Worm (Caenorhabditis elegans) whole organism, early embryonic: ENCODE results near the gene coq-2.
"Not testable (repeated sequence)": the region's sequence is repeated elsewhere in the genome, so short reads cannot be mapped to it uniquely, and the experiment has no call there.

ENCODE experiments used
- B0310.2 ChIP-seq: sonication (generic microtip); optimal IDR thresholded peaks from 2 replicates; lab custom pipeline; 2016; ENCODE audit warnings: mild to moderate bottlenecking, missing genetic modification characterization, missing compliant biosample characterization
- F13C5.2 ChIP-seq: sonication (generic microtip); optimal IDR thresholded peaks from 2 replicates; lab custom pipeline; 2017; ENCODE audit warnings: mild to moderate bottlenecking, missing genetic modification characterization, inconsistent platforms, missing compliant biosample characterization
- aly-1 ChIP-seq: sonication (generic microtip); optimal IDR thresholded peaks from 2 replicates; lab custom pipeline; 2016; ENCODE audit warnings: missing genetic modification characterization, missing compliant biosample characterization
- ama-1 ChIP-seq: fragments of 150-350 bp; optimal IDR thresholded peaks from 2 replicates; lab custom pipeline; 2014
- ceh-13 ChIP-seq: fragments of 200-800 bp; sonication (Bioruptor generic); optimal IDR thresholded peaks from 2 replicates; lab custom pipeline; 2018; ENCODE audit warnings: mild to moderate bottlenecking, missing genetic modification characterization, missing compliant biosample characterization
- ceh-36 ChIP-seq: sonication (generic microtip); optimal IDR thresholded peaks from 2 replicates; lab custom pipeline; 2016; ENCODE audit warnings: missing genetic modification characterization, inconsistent platforms, missing compliant biosample characterization
- ets-7 ChIP-seq: sonication (generic microtip); optimal IDR thresholded peaks from 2 replicates; lab custom pipeline; 2016; ENCODE audit warnings: missing genotype, missing genetic modification characterization, missing compliant biosample characterization
- flt-1 ChIP-seq: fragments of 200-800 bp; sonication (Bioruptor generic); IDR thresholded peaks from 2 replicates; pipeline ENCODE4 v1.3.6; 2022; ENCODE audit warnings: missing genetic modification characterization, missing compliant biosample characterization
- hmbx-1 ChIP-seq: sonication (generic microtip); optimal IDR thresholded peaks from 2 replicates; lab custom pipeline; 2016; ENCODE audit warnings: mild to moderate bottlenecking, missing genetic modification characterization, missing compliant biosample characterization
- hmg-4 ChIP-seq: fragments of 200-800 bp; sonication (Bioruptor generic); optimal IDR thresholded peaks from 2 replicates; lab custom pipeline; 2018; ENCODE audit warnings: mild to moderate bottlenecking, missing genetic modification characterization, missing compliant biosample characterization
- hnd-1 ChIP-seq: sonication (generic microtip); optimal IDR thresholded peaks from 2 replicates; lab custom pipeline; 2016; ENCODE audit warnings: missing genetic modification characterization, missing compliant biosample characterization
- pes-1 ChIP-seq: fragments of 200-800 bp; sonication (Bioruptor generic); IDR thresholded peaks from 2 replicates; pipeline ENCODE4 v1.3.6; 2022; ENCODE audit warnings: missing genetic modification reagents, missing genetic modification characterization, missing compliant biosample characterization
- scrt-1 ChIP-seq: fragments of 200-800 bp; sonication (Bioruptor generic); IDR thresholded peaks from 2 replicates; pipeline ENCODE4 v1.3.6; 2022; ENCODE audit warnings: missing genetic modification characterization, missing compliant biosample characterization
- sea-1 ChIP-seq: fragments of 200-800 bp; sonication (Bioruptor generic); conservative IDR thresholded peaks from 2 replicates; pipeline ENCODE4 v1.3.6; 2022; ENCODE audit warnings: missing genetic modification characterization, missing compliant biosample characterization
- tbx-11 ChIP-seq: fragments of 200-800 bp; sonication (Bioruptor generic); IDR thresholded peaks from 2 replicates; pipeline ENCODE4 v1.3.6; 2022; ENCODE audit warnings: missing genetic modification characterization, missing compliant biosample characterization
- tbx-37 ChIP-seq: fragments of 200-800 bp; sonication (Bioruptor generic); conservative IDR thresholded peaks from 2 replicates; pipeline ENCODE4 v1.3.6; 2022; ENCODE audit warnings: missing genetic modification reagents, missing genetic modification characterization, missing compliant biosample characterization
- tra-4 ChIP-seq: sonication (generic microtip); optimal IDR thresholded peaks from 2 replicates; lab custom pipeline; 2017; ENCODE audit warnings: missing genetic modification characterization, missing compliant biosample characterization

Gene coq-2

DNA sequence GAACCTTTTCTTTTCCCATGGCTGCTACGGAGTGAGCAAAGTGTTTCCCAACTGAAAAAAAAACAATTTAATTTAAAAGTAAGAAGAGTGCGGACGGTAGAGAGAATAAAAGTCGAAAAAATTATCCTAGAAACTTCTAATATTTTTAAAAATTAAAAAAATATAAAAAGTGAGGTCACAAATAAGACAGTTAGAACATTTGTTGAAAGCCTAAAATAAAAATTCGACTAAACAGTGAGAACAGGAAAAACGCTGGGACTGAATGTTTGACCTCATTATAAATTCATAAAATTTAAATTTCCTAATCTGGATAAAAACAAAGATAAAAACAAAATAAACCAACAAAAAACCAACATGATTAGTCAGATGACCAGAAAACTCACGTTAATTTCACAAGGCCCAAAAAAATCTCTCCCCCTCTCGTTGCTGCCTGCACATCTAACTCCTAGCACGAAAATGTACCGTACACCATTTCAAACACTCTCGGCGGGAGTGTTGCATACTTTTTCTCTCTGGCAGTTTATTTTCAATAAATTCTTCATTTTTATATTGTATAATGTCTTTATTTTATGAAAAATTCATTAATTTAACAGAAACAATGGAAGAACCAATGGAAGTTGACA is 36.0 kb downstream of the coq-2 start, which contains the start of the genes eef-1A.1 and rfc-4:
Gene eef-1A.1, minus strand, starts transcription at position 51 of the 623 bp plus-strand sequence.
Gene rfc-4, plus strand, starts transcription at position 592 of the 623 bp plus-strand sequence.
- TF ChIP-seq hnd-1 = peak; percentile 50
- TF ChIP-seq B0310.2 (tag; lab: Kevin White, UChicago) = no peak
- TF ChIP-seq hmbx-1 = peak; percentile 9
- no peak; the same call in 1 of the 2 replicates for TF ChIP-seq pes-1 (GFP tag; lab: Robert Waterston, UW)
- peak; percentile 7 for TF ChIP-seq ceh-36 (tag; lab: Kevin White, UChicago)
- TF ChIP-seq ceh-13 (GFP tag; lab: Kevin White, UChicago) = no peak
- peak; percentile 61 for TF ChIP-seq hmg-4 (GFP tag; lab: Kevin White, UChicago)
- peak; percentile 59 for TF ChIP-seq tbx-37 (GFP tag; lab: Robert Waterston, UW)
- TF ChIP-seq flt-1 = peak; percentile 84
- peak; percentile 89 for TF ChIP-seq F13C5.2 (tag; lab: Kevin White, UChicago)

- TF ChIP-seq ceh-36 (tag; lab: Kevin White, UChicago) = no peak
- no peak for TF ChIP-seq hnd-1
- TF ChIP-seq pes-1 (GFP tag; lab: Robert Waterston, UW) = no peak
- TF ChIP-seq tbx-11 (GFP tag; lab: Robert Waterston, UW) = no peak
- no peak for TF ChIP-seq ama-1 (lab: Kevin White, UChicago)
- TF ChIP-seq tra-4 (tag; lab: Kevin White, UChicago) = no peak
- no peak for TF ChIP-seq aly-1 (tag; lab: Kevin White, UChicago)
- no peak for TF ChIP-seq hmg-4 (GFP tag; lab: Kevin White, UChicago)
- TF ChIP-seq flt-1 = no peak
- no peak for TF ChIP-seq scrt-1 (GFP tag; lab: Robert Waterston, UW)
- TF ChIP-seq ets-7 = no peak
Measured at ce11 chrIII:6973682-6974081, 37.9 kb downstream of the coq-2 start, which contains the start of gene F31E3.2. F31E3.2 (plus strand) TSS chrIII:6973982.

DNA sequence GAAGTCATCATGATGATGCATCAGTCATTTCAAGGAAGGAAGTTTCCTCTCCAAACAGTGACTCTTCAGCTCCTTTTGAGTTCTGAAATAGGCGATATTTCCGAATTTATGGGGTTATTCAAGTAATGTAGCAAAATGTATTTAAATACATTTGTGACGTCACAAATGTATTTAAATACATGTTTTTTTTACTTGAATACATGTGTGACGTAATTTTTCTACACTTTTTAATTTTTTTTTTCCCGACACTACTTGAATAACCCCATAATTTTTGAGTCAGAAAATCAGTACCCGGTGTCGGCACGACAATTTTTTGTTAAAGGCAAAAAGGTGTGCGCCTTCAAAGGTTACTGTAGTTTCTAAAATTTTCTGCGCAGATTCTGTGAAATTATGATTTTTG is 39.2 kb downstream of the coq-2 start:
- TF ChIP-seq scrt-1 (GFP tag; lab: Robert Waterston, UW) (no peak), flt-1 (no peak), hnd-1 (no peak), ceh-13 (GFP tag; lab: Kevin White, UChicago) (no peak), pes-1 (GFP tag; lab: Robert Waterston, UW) (no peak), aly-1 (tag; lab: Kevin White, UChicago) (no peak), ceh-36 (tag; lab: Kevin White, UChicago) (no peak), tra-4 (tag; lab: Kevin White, UChicago) (no peak), hmg-4 (GFP tag; lab: Kevin White, UChicago) (no peak), sea-1 (GFP tag; lab: Robert Waterston, UW) (no peak), ets-7 (no peak), tbx-37 (GFP tag; lab: Robert Waterston, UW) (no peak), F13C5.2 (tag; lab: Kevin White, UChicago) (no peak), ama-1 (lab: Kevin White, UChicago) (no peak), B0310.2 (tag; lab: Kevin White, UChicago) (no peak), tbx-11 (GFP tag; lab: Robert Waterston, UW) (no peak)

- TF ChIP-seq hmg-4 (GFP tag; lab: Kevin White, UChicago) (peak; percentile 80), pes-1 (GFP tag; lab: Robert Waterston, UW) (no peak), scrt-1 (GFP tag; lab: Robert Waterston, UW) (0 out of 2 replicates have a peak, but pooled peaks have one; percentile 7), hnd-1 (no peak), ama-1 (lab: Kevin White, UChicago) (no peak), sea-1 (GFP tag; lab: Robert Waterston, UW) (no peak), B0310.2 (tag; lab: Kevin White, UChicago) (no peak), ets-7 (no peak), tbx-11 (GFP tag; lab: Robert Waterston, UW) (no peak)
Measured at ce11 chrIII:6978875-6979274, 43.1 kb downstream of the coq-2 start.

- TF ChIP-seq scrt-1 (GFP tag; lab: Robert Waterston, UW) (no peak), sea-1 (GFP tag; lab: Robert Waterston, UW) (no peak), tbx-37 (GFP tag; lab: Robert Waterston, UW) (no peak), F13C5.2 (tag; lab: Kevin White, UChicago) (no peak), aly-1 (tag; lab: Kevin White, UChicago) (no peak), ceh-13 (GFP tag; lab: Kevin White, UChicago) (no peak), hmg-4 (GFP tag; lab: Kevin White, UChicago) (no peak), ets-7 (no peak), ama-1 (lab: Kevin White, UChicago) (no peak), pes-1 (GFP tag; lab: Robert Waterston, UW) (no peak), flt-1 (no peak), hmbx-1 (no peak), tbx-11 (GFP tag; lab: Robert Waterston, UW) (no peak)
Measured at ce11 chrIII:6979584-6979983, 43.8 kb downstream of the coq-2 start, which contains the start of gene ceh-20. ceh-20 (plus strand) TSS chrIII:6979884.

DNA sequence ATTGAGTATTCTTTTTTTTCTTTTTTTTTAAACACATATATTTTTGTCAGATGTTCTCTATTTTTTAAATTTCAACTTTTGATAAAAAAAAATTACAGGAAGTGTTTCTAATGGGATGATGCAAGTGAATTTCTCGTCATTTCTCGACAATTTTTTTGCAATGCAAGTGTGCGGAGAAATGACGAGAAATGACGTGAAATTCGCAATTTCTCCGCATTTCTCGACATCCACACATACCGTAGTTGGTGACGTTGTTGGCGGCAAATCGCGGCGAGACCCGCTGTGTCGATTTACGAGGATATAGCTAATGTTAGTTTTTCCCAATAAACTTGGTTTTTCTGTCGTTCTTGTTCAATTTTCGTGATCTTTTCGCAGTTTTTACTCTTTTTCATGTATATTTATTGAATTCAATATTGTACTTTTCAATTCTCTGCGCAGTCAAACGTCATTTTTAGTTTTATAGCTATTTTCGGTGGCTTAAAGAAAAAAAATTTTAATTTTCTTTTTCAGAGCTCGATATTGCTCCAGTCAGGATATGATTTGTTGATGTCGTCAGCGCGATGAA is 46.3 kb downstream of the coq-2 start, which contains the start of gene F31E3.6:
Gene F31E3.6, plus strand, starts transcription at position 93 of the 565 bp plus-strand sequence.
- TF ChIP-seq pes-1 (GFP tag; lab: Robert Waterston, UW); ama-1 (lab: Kevin White, UChicago); tra-4 (tag; lab: Kevin White, UChicago): not testable (repeated sequence)

DNA sequence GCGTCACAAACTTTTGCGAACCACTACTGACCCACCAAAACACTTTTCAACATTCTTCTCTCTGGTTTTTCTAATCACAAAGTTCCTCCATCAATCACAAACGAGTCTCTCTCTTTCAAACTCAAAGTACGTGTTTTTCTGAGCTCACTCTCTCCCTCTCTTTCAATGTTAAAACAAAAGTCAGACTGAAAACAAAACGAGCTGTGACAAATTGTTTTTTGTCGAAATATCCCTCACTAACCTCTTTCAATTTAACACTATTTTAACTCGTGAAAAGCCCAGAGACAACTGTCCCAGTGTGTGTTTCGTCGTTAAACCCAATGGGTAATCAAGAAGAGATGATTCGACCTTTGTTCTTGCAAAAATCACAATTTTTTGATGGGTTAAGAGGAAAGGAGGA is 52.3 kb downstream of the coq-2 start:
- TF ChIP-seq sea-1 (GFP tag; lab: Robert Waterston, UW) = no peak
- TF ChIP-seq ceh-13 (GFP tag; lab: Kevin White, UChicago) = no peak
- TF ChIP-seq tra-4 (tag; lab: Kevin White, UChicago) = no peak
- no peak for TF ChIP-seq scrt-1 (GFP tag; lab: Robert Waterston, UW)
- no peak for TF ChIP-seq flt-1
- TF ChIP-seq tbx-37 (GFP tag; lab: Robert Waterston, UW) = no peak
- no peak for TF ChIP-seq aly-1 (tag; lab: Kevin White, UChicago)
